Worm (Caenorhabditis elegans) whole organism, L1 larva: ENCODE measurements around the gene msp-32.

Source experiments
- C16A3.4 ChIP-seq: fragments of 150-350 bp; optimal IDR thresholded peaks from 2 replicates; lab custom pipeline; 2014; ENCODE audit warnings: missing biosample characterization, missing genetic modification characterization
- C34B4.2 ChIP-seq: sonication (generic microtip); optimal IDR thresholded peaks from 2 replicates; lab custom pipeline; 2017; ENCODE audit warnings: mild to moderate bottlenecking, missing genetic modification characterization, missing compliant biosample characterization
- Y116A8C.19 ChIP-seq: sonication (generic microtip); optimal IDR thresholded peaks from 2 replicates; lab custom pipeline; 2016; ENCODE audit warnings: missing compliant biosample characterization, missing genetic modification characterization, borderline replicate concordance
- aly-2 ChIP-seq: fragments of 150-350 bp; optimal IDR thresholded peaks from 2 replicates; lab custom pipeline; 2014; ENCODE audit warnings: missing biosample characterization, missing genetic modification characterization
- ama-1 ChIP-seq: fragments of 150-350 bp; optimal IDR thresholded peaks from 2 replicates; lab custom pipeline; 2014
- blmp-1 ChIP-seq: fragments of 150-350 bp; optimal IDR thresholded peaks from 2 replicates; lab custom pipeline; 2014; ENCODE audit warnings: missing biosample characterization, missing genetic modification characterization
- ces-1 ChIP-seq: fragments of 150-350 bp; optimal IDR thresholded peaks from 2 replicates; lab custom pipeline; 2014; ENCODE audit warnings: missing biosample characterization, missing genetic modification reagents, missing genetic modification characterization
- dpl-1 ChIP-seq, 3 experiments: fragments of 150-350 bp in 2 of 3; sonication (generic microtip) in 1 of 3; optimal IDR thresholded peaks; 2 replicates each; lab custom pipeline; 2014 to 2017; ENCODE audit warnings: missing biosample characterization in 3 of 3, missing genetic modification characterization in 3 of 3, missing genetic modification reagents in 3 of 3
- dsc-1 ChIP-seq: sonication (generic microtip); optimal IDR thresholded peaks from 2 replicates; lab custom pipeline; 2016; ENCODE audit warnings: mild to moderate bottlenecking, missing genetic modification characterization, missing compliant biosample characterization
- efl-1 ChIP-seq, 4 experiments: fragments of 150-350 bp; optimal IDR thresholded peaks in 3 of 4; peaks in 1 of 4; 1 replicate in 1 of 4; 2 replicates in 3 of 4; lab custom pipeline; 2014; ENCODE audit warnings: missing biosample characterization in 2 of 4, missing genetic modification characterization in 2 of 4, missing genetic modification reagents in 2 of 4
- efl-3 ChIP-seq: fragments of 200-800 bp; sonication (Bioruptor generic); optimal IDR thresholded peaks from 2 replicates; lab custom pipeline; 2018; ENCODE audit warnings: mild to moderate bottlenecking, missing genetic modification characterization, missing compliant biosample characterization
- egl-13 ChIP-seq: sonication (generic microtip); optimal IDR thresholded peaks from 2 replicates; lab custom pipeline; 2016; ENCODE audit warnings: missing genotype, missing genetic modification reagents, missing genetic modification characterization, missing compliant biosample characterization
- elt-2 ChIP-seq: sonication (generic microtip); optimal IDR thresholded peaks from 2 replicates; lab custom pipeline; 2016; ENCODE audit warnings: missing genetic modification characterization, mild to moderate bottlenecking, inconsistent platforms, missing compliant biosample characterization, missing genetic modification reagents
- elt-3 ChIP-seq, 6 experiments: fragments of 150-350 bp in 1 of 6; sonication (generic microtip); optimal IDR thresholded peaks; 2 replicates each; lab custom pipeline; 2017 to 2018; ENCODE audit warnings: missing biosample characterization in 6 of 6, missing genetic modification characterization in 6 of 6, inconsistent platforms in 1 of 6
- ets-5 ChIP-seq: fragments of 200-800 bp; sonication (Bioruptor generic); IDR thresholded peaks from 2 replicates; pipeline ENCODE4 v1.3.6; 2022; ENCODE audit warnings: missing genetic modification characterization, missing compliant biosample characterization
- fkh-4 ChIP-seq: sonication (generic microtip); optimal IDR thresholded peaks from 2 replicates; lab custom pipeline; 2016; ENCODE audit warnings: missing compliant biosample characterization, missing genetic modification characterization, borderline replicate concordance
- fkh-8 ChIP-seq: sonication (generic microtip); optimal IDR thresholded peaks from 2 replicates; lab custom pipeline; 2016; ENCODE audit warnings: mild to moderate bottlenecking, missing genetic modification characterization, missing compliant biosample characterization
- fos-1 ChIP-seq: fragments of 150-350 bp; optimal IDR thresholded peaks from 2 replicates; lab custom pipeline; 2014; ENCODE audit warnings: missing biosample characterization, missing genetic modification characterization
- grh-1 ChIP-seq: fragments of 200-800 bp; sonication (Bioruptor generic); IDR thresholded peaks from 2 replicates; pipeline ENCODE4 v1.3.6; 2022; ENCODE audit warnings: missing genetic modification reagents, missing genetic modification characterization, missing compliant biosample characterization
- hlh-17 ChIP-seq: fragments of 200-800 bp; sonication (Bioruptor generic); optimal IDR thresholded peaks from 2 replicates; lab custom pipeline; 2018; ENCODE audit warnings: missing genetic modification characterization, mild to moderate bottlenecking, missing compliant biosample characterization, moderate library complexity, borderline replicate concordance
- hpl-2 ChIP-seq: fragments of 150-350 bp; optimal IDR thresholded peaks from 2 replicates; lab custom pipeline; 2014; ENCODE audit warnings: missing biosample characterization, missing genetic modification reagents, missing genetic modification characterization
- isw-1 ChIP-seq: fragments of 200-800 bp; sonication (Bioruptor generic); IDR thresholded peaks from 2 replicates; pipeline ENCODE4 v1.3.6; 2022; ENCODE audit warnings: missing genetic modification characterization, missing compliant biosample characterization
- jun-1 ChIP-seq: fragments of 150-350 bp; optimal IDR thresholded peaks from 2 replicates; lab custom pipeline; 2014; ENCODE audit warnings: missing biosample characterization, missing genetic modification reagents, missing genetic modification characterization
- lin-14 ChIP-seq: fragments of 200-800 bp; sonication (Bioruptor generic); optimal IDR thresholded peaks from 2 replicates; lab custom pipeline; 2018; ENCODE audit warnings: mild to moderate bottlenecking, missing genetic modification characterization, moderate library complexity, missing compliant biosample characterization
- lin-15B ChIP-seq: fragments of 150-350 bp; sonication (generic microtip); optimal IDR thresholded peaks from 3 replicates; lab custom pipeline; 2014; ENCODE audit warnings: missing biosample characterization, missing genetic modification characterization
- lin-35 ChIP-seq, 2 experiments: fragments of 150-350 bp; optimal IDR thresholded peaks; 2 replicates each; lab custom pipeline; 2014; ENCODE audit warnings: missing biosample characterization in 2 of 2, missing genetic modification characterization in 2 of 2, missing genetic modification reagents in 2 of 2
- mep-1 ChIP-seq: fragments of 150-350 bp; optimal IDR thresholded peaks from 2 replicates; lab custom pipeline; 2014; ENCODE audit warnings: missing biosample characterization, missing genetic modification characterization
- nhr-12 ChIP-seq: sonication (generic microtip); optimal IDR thresholded peaks from 2 replicates; lab custom pipeline; 2017; ENCODE audit warnings: missing biosample characterization, missing genetic modification characterization
- nhr-237 ChIP-seq: fragments of 150-350 bp; optimal IDR thresholded peaks from 2 replicates; lab custom pipeline; 2014; ENCODE audit warnings: missing biosample characterization, missing genetic modification characterization
- nhr-28 ChIP-seq: fragments of 150-350 bp; optimal IDR thresholded peaks from 2 replicates; lab custom pipeline; 2014; ENCODE audit warnings: missing biosample characterization, missing genetic modification characterization
- nhr-47 ChIP-seq: sonication (generic microtip); optimal IDR thresholded peaks from 2 replicates; lab custom pipeline; 2016; ENCODE audit warnings: mild to moderate bottlenecking, missing genetic modification characterization, moderate library complexity, missing compliant biosample characterization
- nhr-77 ChIP-seq: fragments of 150-350 bp; optimal IDR thresholded peaks from 2 replicates; lab custom pipeline; 2014; ENCODE audit warnings: missing biosample characterization, missing genetic modification characterization
- nhr-85 ChIP-seq: sonication (generic microtip); peaks from one replicate; lab custom pipeline; 2016; ENCODE audit warnings: missing genetic modification characterization, inconsistent platforms, missing compliant biosample characterization
- pax-3 ChIP-seq: fragments of 200-800 bp; sonication (Bioruptor generic); optimal IDR thresholded peaks from 2 replicates; lab custom pipeline; 2018; ENCODE audit warnings: mild to moderate bottlenecking, missing genetic modification characterization, moderate library complexity, missing compliant biosample characterization
- pqm-1 ChIP-seq: sonication (generic microtip); optimal IDR thresholded peaks from 3 replicates; lab custom pipeline; 2017; ENCODE audit warnings: missing biosample characterization, missing genetic modification characterization
- skn-1 ChIP-seq: fragments of 150-350 bp; optimal IDR thresholded peaks from 2 replicates; lab custom pipeline; 2014; ENCODE audit warnings: missing biosample characterization, missing genetic modification characterization
- snpc-4 ChIP-seq: fragments of 150-350 bp; optimal IDR thresholded peaks from 2 replicates; lab custom pipeline; 2014; ENCODE audit warnings: missing biosample characterization, missing genetic modification characterization
- sox-4 ChIP-seq: sonication (generic microtip); optimal IDR thresholded peaks from 2 replicates; lab custom pipeline; 2016; ENCODE audit warnings: missing genetic modification characterization, missing compliant biosample characterization
- sup-37 ChIP-seq: fragments of 200-800 bp; sonication (Bioruptor generic); optimal IDR thresholded peaks from 2 replicates; lab custom pipeline; 2018; ENCODE audit warnings: mild to moderate bottlenecking, missing genetic modification characterization, missing compliant biosample characterization
- swsn-7 ChIP-seq: sonication (generic microtip); optimal IDR thresholded peaks from 2 replicates; lab custom pipeline; 2016; ENCODE audit warnings: missing genetic modification characterization, missing compliant biosample characterization
- tlp-1 ChIP-seq: fragments of 150-350 bp; optimal IDR thresholded peaks from 2 replicates; lab custom pipeline; 2014; ENCODE audit warnings: missing biosample characterization, missing genetic modification characterization
- unc-130 ChIP-seq: fragments of 150-350 bp; optimal IDR thresholded peaks from 2 replicates; lab custom pipeline; 2017; ENCODE audit warnings: missing biosample characterization, missing genetic modification characterization, inconsistent platforms
- unc-62 ChIP-seq: fragments of 150-350 bp; optimal IDR thresholded peaks from 2 replicates; lab custom pipeline; 2014; ENCODE audit warnings: missing biosample characterization, missing genetic modification reagents, missing genetic modification characterization
- unc-98 ChIP-seq: fragments of 200-800 bp; sonication (Bioruptor generic); IDR thresholded peaks from 2 replicates; pipeline ENCODE4 v1.3.6; 2022; ENCODE audit warnings: missing genetic modification characterization, missing compliant biosample characterization
- vab-15 ChIP-seq: sonication (generic microtip); optimal IDR thresholded peaks from 2 replicates; lab custom pipeline; 2017; ENCODE audit warnings: missing genotype, mild to moderate bottlenecking, missing genetic modification characterization, missing compliant biosample characterization
- zip-4 ChIP-seq: fragments of 200-800 bp; sonication (Bioruptor generic); optimal IDR thresholded peaks from 2 replicates; lab custom pipeline; 2018; ENCODE audit warnings: mild to moderate bottlenecking, missing genetic modification characterization, moderate library complexity, missing compliant biosample characterization
- ztf-11 ChIP-seq, 2 experiments: sonication (generic microtip); optimal IDR thresholded peaks; 2 replicates each; lab custom pipeline; 2016 to 2017; ENCODE audit warnings: missing genetic modification characterization in 2 of 2, missing biosample characterization in 1 of 2, missing compliant biosample characterization in 1 of 2
- ztf-4 ChIP-seq: fragments of 150-350 bp; optimal IDR thresholded peaks from 2 replicates; lab custom pipeline; 2014; ENCODE audit warnings: missing biosample characterization, missing genetic modification characterization

Gene msp-32

DNA sequence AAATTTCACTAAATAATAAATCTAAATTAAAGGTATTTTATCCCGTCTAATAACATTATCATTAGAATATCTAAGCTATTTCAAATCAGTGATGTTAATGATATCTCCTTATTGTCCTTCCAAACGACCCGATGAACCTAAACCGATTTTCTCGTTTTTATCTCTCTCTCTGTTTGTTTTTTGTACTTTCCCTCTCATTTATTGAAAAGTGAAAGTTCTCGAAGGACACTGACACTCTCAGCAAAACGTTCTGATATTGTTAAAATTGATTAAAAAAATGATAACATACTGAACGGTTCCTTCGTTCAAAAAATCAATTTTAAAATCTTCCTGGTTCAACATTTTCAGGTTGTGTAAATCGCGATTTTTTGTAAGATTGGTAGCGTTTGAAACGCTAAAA lies 22.5 kb upstream of the msp-32 start, which contains the start of gene F11G11.13:
F11G11.13 (minus strand) TSS at position 89 of the 400 bp plus-strand sequence.
- TF ChIP-seq hlh-17 (GFP tag; lab: Kevin White, UChicago) (no peak), elt-3 (tag; optimal IDR thresholded peaks at IDR 0.05; lab: Kevin White, UChicago) (peak in 1 of 6 experiments; percentile 7), blmp-1 (tag; lab: Kevin White, UChicago) (peak; percentile 90), nhr-85 (tag; lab: Kevin White, UChicago) (peak; percentile 55)

DNA sequence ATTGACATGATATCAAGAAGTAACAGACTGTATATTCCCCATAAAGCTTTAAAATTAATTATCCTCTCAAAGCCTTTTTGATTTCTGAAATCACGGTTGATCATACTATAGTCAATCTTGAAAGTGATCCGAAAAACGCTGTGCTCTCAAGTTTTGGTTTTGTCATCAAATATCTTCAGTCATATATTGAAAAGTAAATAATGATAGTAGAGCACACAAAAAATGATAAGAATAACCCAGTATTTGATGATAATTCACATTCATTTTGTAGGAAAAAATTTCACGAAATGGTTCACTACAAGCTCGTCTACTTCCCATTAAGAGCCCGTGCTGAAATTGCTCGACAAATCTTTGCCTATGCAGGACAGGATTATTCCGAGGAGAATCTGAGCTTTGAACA lies 19.0 kb upstream of the msp-32 start, which contains the start of gene gst-6:
gst-6 (plus strand) TSS at position 263 of the 400 bp plus-strand sequence.
- TF ChIP-seq unc-130 (tag; lab: Kevin White, UChicago), result no peak
- TF ChIP-seq elt-2, result peak; percentile 63

DNA sequence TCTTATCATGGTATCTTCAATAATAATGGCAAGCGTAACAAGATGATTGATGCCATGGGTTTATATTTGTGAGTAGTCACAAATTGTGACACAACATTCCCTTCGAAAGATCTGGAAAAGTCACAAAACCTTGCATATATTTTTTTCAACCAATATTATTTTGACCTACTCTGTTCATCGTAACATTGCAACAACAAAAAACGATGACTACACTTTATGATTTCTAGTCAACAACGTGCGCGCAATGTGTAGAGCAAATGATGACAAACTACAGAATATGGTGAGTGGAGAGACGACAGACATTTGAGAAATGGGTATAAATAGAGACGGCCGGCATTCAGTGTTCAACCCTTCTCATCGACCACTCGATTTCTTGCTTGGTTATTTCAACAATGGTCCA lies 16.9 kb upstream of the msp-32 start, which contains the start of gene gst-7:
gst-7 (plus strand) TSS at position 336 of the 400 bp plus-strand sequence.
- no peak for TF ChIP-seq unc-98
- TF ChIP-seq vab-15 (tag; lab: Kevin White, UChicago), result no peak
- TF ChIP-seq lin-35 (GFP tag; optimal IDR thresholded peaks at IDR 0.05; lab: Kevin White, UChicago), result peak in 1 of 2 experiments; percentile 68
- TF ChIP-seq nhr-237 (tag; lab: Kevin White, UChicago), result no peak
- no peak for TF ChIP-seq nhr-77
- TF ChIP-seq nhr-12 (tag; lab: Kevin White, UChicago), result no peak
- no peak for TF ChIP-seq ets-5
- TF ChIP-seq nhr-28 (tag; lab: Kevin White, UChicago), result no peak
- TF ChIP-seq sup-37 (GFP tag; lab: Kevin White, UChicago), result no peak
- no peak for TF ChIP-seq ztf-11 (tag; optimal IDR thresholded peaks at IDR 0.05; lab: Kevin White, UChicago)
- TF ChIP-seq isw-1 (GFP tag; lab: Robert Waterston, UW), result no peak
- no peak for TF ChIP-seq sox-4 (tag; lab: Kevin White, UChicago)
- no peak for TF ChIP-seq C16A3.4 (tag; lab: Kevin White, UChicago)
- TF ChIP-seq hpl-2 (GFP tag; lab: Kevin White, UChicago), result no peak
- TF ChIP-seq hlh-17 (GFP tag; lab: Kevin White, UChicago), result no peak
- TF ChIP-seq dpl-1 (GFP tag; optimal IDR thresholded peaks at IDR 0.05; lab: Kevin White, UChicago), result peak in 1 of 3 experiments; percentile 15
- no peak for TF ChIP-seq ztf-4 (tag; lab: Kevin White, UChicago)
- TF ChIP-seq elt-2, result peak; percentile 87
- TF ChIP-seq lin-15B (tag; lab: Kevin White, UChicago), result no peak
- peak; percentile 65 for TF ChIP-seq lin-14
- TF ChIP-seq zip-4 (GFP tag; lab: Kevin White, UChicago), result no peak
- no peak for TF ChIP-seq grh-1 (GFP tag; lab: Robert Waterston, UW)
- no peak for TF ChIP-seq ces-1 (GFP tag; lab: Kevin White, UChicago)
- no peak for TF ChIP-seq jun-1
- TF ChIP-seq dsc-1 (tag; lab: Kevin White, UChicago), result no peak
- TF ChIP-seq tlp-1 (tag; lab: Kevin White, UChicago), result no peak
- TF ChIP-seq swsn-7 (tag; lab: Kevin White, UChicago), result no peak
- TF ChIP-seq efl-1 (optimal IDR thresholded peaks at IDR 0.05; lab: Kevin White, UChicago), result peak; percentile 3
- TF ChIP-seq efl-1 (GFP tag; optimal IDR thresholded peaks at IDR 0.05 in 1 of 2; lab: Kevin White, UChicago), result peak in 1 of 2 experiments; percentile 77
- no peak for TF ChIP-seq blmp-1 (tag; lab: Kevin White, UChicago)
- no peak for TF ChIP-seq egl-13 (tag; lab: Kevin White, UChicago)
- TF ChIP-seq Y116A8C.19 (tag; lab: Kevin White, UChicago), result no peak
- no peak for TF ChIP-seq fkh-8 (tag; lab: Kevin White, UChicago)
- no peak for TF ChIP-seq fos-1 (tag; lab: Kevin White, UChicago)
- no peak for TF ChIP-seq unc-130 (tag; lab: Kevin White, UChicago)
- peak; percentile 69 for TF ChIP-seq nhr-85 (tag; lab: Kevin White, UChicago)
- TF ChIP-seq skn-1 (tag; lab: Kevin White, UChicago), result peak; percentile 98
- TF ChIP-seq aly-2 (tag; lab: Kevin White, UChicago), result no peak
- no peak for TF ChIP-seq C34B4.2 (tag; lab: Kevin White, UChicago)
- TF ChIP-seq unc-62, result no peak
- TF ChIP-seq ama-1 (lab: Kevin White, UChicago), result no peak
- TF ChIP-seq fkh-4 (tag; lab: Kevin White, UChicago), result no peak
- TF ChIP-seq mep-1, result no peak
- TF ChIP-seq pqm-1 (tag; lab: Kevin White, UChicago), result no peak
- TF ChIP-seq nhr-47, result no peak
- TF ChIP-seq efl-3 (GFP tag; lab: Kevin White, UChicago), result no peak
- no peak for TF ChIP-seq pax-3
- TF ChIP-seq snpc-4, result no peak
